Worm (Caenorhabditis elegans) whole organism, late embryonic: Measurements from ENCODE around the gene nhr-172.

Experiments used
- ceh-2 ChIP-seq: sonication (generic microtip); optimal IDR thresholded peaks from 2 replicates; lab custom pipeline; 2016; ENCODE audit warnings: missing genotype, missing genetic modification characterization, missing compliant biosample characterization
- ceh-45 ChIP-seq: fragments of 200-800 bp; sonication (Bioruptor generic); IDR thresholded peaks from 2 replicates; pipeline ENCODE4 v1.3.6; 2022; ENCODE audit warnings: missing genetic modification reagents, missing genetic modification characterization, missing compliant biosample characterization
- eyg-1 ChIP-seq: sonication (generic microtip); optimal IDR thresholded peaks from 2 replicates; lab custom pipeline; 2016; ENCODE audit warnings: missing genotype, missing genetic modification characterization, missing compliant biosample characterization
- fkh-6 ChIP-seq: sonication (generic microtip); optimal IDR thresholded peaks from 2 replicates; lab custom pipeline; 2016; ENCODE audit warnings: missing genetic modification characterization, missing compliant biosample characterization
- nhr-11 ChIP-seq: fragments of 150-350 bp; optimal IDR thresholded peaks from 2 replicates; lab custom pipeline; 2014; ENCODE audit warnings: missing biosample characterization, missing genetic modification characterization
- pag-3 ChIP-seq: sonication (generic microtip); optimal IDR thresholded peaks from 2 replicates; lab custom pipeline; 2016; ENCODE audit warnings: missing compliant biosample characterization, missing genetic modification characterization, borderline replicate concordance
- pqm-1 ChIP-seq: sonication (generic microtip); optimal IDR thresholded peaks from 2 replicates; lab custom pipeline; 2016; ENCODE audit warnings: missing genetic modification characterization, missing compliant biosample characterization
- syd-9 ChIP-seq: sonication (generic microtip); optimal IDR thresholded peaks from 2 replicates; lab custom pipeline; 2016; ENCODE audit warnings: mild to moderate bottlenecking, missing genetic modification characterization, moderate library complexity, missing compliant biosample characterization
- unc-3 ChIP-seq, 2 experiments: fragments of 200-800 bp in 1 of 2; sonication (Bioruptor generic) in 1 of 2; sonication (generic microtip) in 1 of 2; conservative IDR thresholded peaks in 1 of 2; optimal IDR thresholded peaks in 1 of 2; 2 replicates each; pipeline versions ENCODE4 v1.3.6 to Lab custom; 2016 to 2022; ENCODE audit warnings: missing compliant biosample characterization in 2 of 2, missing genetic modification characterization in 2 of 2, missing genetic modification reagents in 1 of 2
- unc-55 ChIP-seq: sonication (generic microtip); optimal IDR thresholded peaks from 2 replicates; lab custom pipeline; 2017; ENCODE audit warnings: missing biosample characterization, missing genetic modification reagents, missing genetic modification characterization

- TF ChIP-seq fkh-6, result no peak
- no peak for TF ChIP-seq eyg-1 (tag; lab: Kevin White, UChicago)
- no peak for TF ChIP-seq nhr-11 (tag; lab: Kevin White, UChicago)
- no peak for TF ChIP-seq ceh-45 (GFP tag; lab: Robert Waterston, UW)
- TF ChIP-seq unc-55 (GFP tag; lab: Kevin White, UChicago), result no peak
- no peak for TF ChIP-seq unc-3 (GFP tag; conservative IDR thresholded peaks at IDR 0.05; lab: Robert Waterston, UW)
- no peak for TF ChIP-seq unc-3 (tag; optimal IDR thresholded peaks at IDR 0.05; lab: Kevin White, UChicago)
- TF ChIP-seq syd-9 (tag; lab: Kevin White, UChicago), result no peak
- TF ChIP-seq ceh-2 (tag; lab: Kevin White, UChicago), result no peak
- no peak for TF ChIP-seq pqm-1 (tag; lab: Kevin White, UChicago)
- TF ChIP-seq pag-3 (tag; lab: Kevin White, UChicago), result no peak
Measured at ce11 chrV:7487518-7487917, 21.3 kb upstream of the nhr-172 start, which contains the start of gene srbc-7.
